Fruit fly (Drosophila melanogaster): ENCODE measurements around the gene dlt.

dm6 chr3L:1771658-1772057 lies 23.5 kb downstream of the dlt start, which contains the start of gene Dhc62B:
- TF ChIP-seq Snoo (tag; optimal IDR thresholded peaks at IDR 0.05) (no peak), Pif1A (GFP tag; optimal IDR thresholded peaks at IDR 0.05) (no peak), Pif1B (GFP tag; optimal IDR thresholded peaks at IDR 0.05) (no peak), CG12605 (GFP tag; IDR thresholded peaks at IDR 0.05) (no peak), CG34367 (tag; optimal IDR thresholded peaks at IDR 0.05) (no peak), D1 (tag; optimal IDR thresholded peaks at IDR 0.05) (no peak), rn (GFP tag; IDR thresholded peaks at IDR 0.05) (no peak), CG10348 (GFP tag; IDR thresholded peaks at IDR 0.05) (no peak), fd96Ca (GFP tag; IDR thresholded peaks at IDR 0.05) (no peak), gl (tag; optimal IDR thresholded peaks at IDR 0.05) (no peak)

Measured in whole organism, pupa.